Worm (Caenorhabditis elegans) whole organism, midembryonic: Measurements from ENCODE around the gene C29E4.17.

Experiments used
- T22C8.4 ChIP-seq: fragments of 200-800 bp; sonication (Bioruptor generic); IDR thresholded peaks from 2 replicates; pipeline ENCODE4 v1.3.6; 2022; ENCODE audit warnings: missing genetic modification characterization, missing compliant biosample characterization
- cog-1 ChIP-seq: sonication (generic microtip); optimal IDR thresholded peaks from 2 replicates; lab custom pipeline; 2016; ENCODE audit warnings: missing genetic modification characterization, missing compliant biosample characterization
- med-1 ChIP-seq: sonication (generic microtip); optimal IDR thresholded peaks from 2 replicates; lab custom pipeline; 2017; ENCODE audit warnings: missing genetic modification characterization, mild to moderate bottlenecking, missing compliant biosample characterization, antibody characterized with exemption, missing genetic modification reagents; ENCODE audit not compliant: insufficient read depth
- ref-1 ChIP-seq: fragments of 200-800 bp; sonication (Bioruptor generic); conservative IDR thresholded peaks from 2 replicates; pipeline ENCODE4 v1.3.6; 2022; ENCODE audit warnings: missing genetic modification reagents, missing genetic modification characterization, missing compliant biosample characterization
- tab-1 ChIP-seq: fragments of 200-800 bp; sonication (Bioruptor generic); IDR thresholded peaks from 2 replicates; pipeline ENCODE4 v1.3.6; 2022; ENCODE audit warnings: missing genetic modification characterization, missing compliant biosample characterization
- ztf-23 ChIP-seq: fragments of 200-800 bp; sonication (Bioruptor generic); IDR thresholded peaks from 2 replicates; pipeline ENCODE4 v1.3.6; 2022; ENCODE audit warnings: missing genetic modification reagents, missing genetic modification characterization, missing compliant biosample characterization
- ztf-29 ChIP-seq: fragments of 200-800 bp; sonication (Bioruptor generic); IDR thresholded peaks from 2 replicates; pipeline ENCODE4 v1.3.6; 2022; ENCODE audit warnings: missing genetic modification reagents, missing genetic modification characterization, missing compliant biosample characterization

DNA sequence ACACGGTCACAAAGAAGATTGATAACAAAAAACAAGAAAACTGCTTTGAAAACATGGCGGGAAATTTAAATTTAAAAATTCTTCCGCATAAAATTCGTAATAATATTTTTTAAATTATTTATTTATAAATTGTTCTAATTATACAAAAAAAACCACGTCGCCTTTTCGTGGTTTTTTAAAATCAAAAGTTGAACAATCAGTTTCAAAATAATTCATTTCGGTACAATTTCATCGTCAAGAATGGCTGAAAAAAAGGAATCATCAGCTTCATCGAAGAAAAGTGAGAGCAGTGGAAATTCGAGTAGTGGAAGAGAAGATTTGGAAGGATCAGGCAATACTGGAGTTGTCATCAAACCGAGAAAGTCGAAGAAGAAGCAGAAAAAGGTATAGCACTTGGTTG is 46.8 kb downstream of the C29E4.17 start, which contains the start of the genes F54H12.8 and F54H12.7:
- TF ChIP-seq ztf-23 (GFP tag; lab: Robert Waterston, UW) (no peak), cog-1 (tag; lab: Kevin White, UChicago) (no peak), T22C8.4 (no peak), tab-1 (GFP tag; lab: Robert Waterston, UW) (no peak), med-1 (GFP tag; lab: Kevin White, UChicago) (no peak), ref-1 (GFP tag; lab: Robert Waterston, UW) (no peak), ztf-29 (no peak)
